Worm (Caenorhabditis elegans) whole organism, L4 larva: ENCODE data around the gene fbxa-185.

ENCODE experiments used
- F26F4.8 ChIP-seq: fragments of 200-800 bp; sonication (Bioruptor generic); conservative IDR thresholded peaks from 2 replicates; pipeline ENCODE4 v1.3.6; 2022; ENCODE audit warnings: missing genetic modification characterization, missing compliant biosample characterization
- F49E8.2 ChIP-seq: sonication (generic microtip); optimal IDR thresholded peaks from 2 replicates; lab custom pipeline; 2016; ENCODE audit warnings: missing compliant biosample characterization, mild to moderate bottlenecking, missing genetic modification characterization, borderline replicate concordance
- T20F7.1 ChIP-seq: fragments of 200-800 bp; sonication (Bioruptor generic); optimal IDR thresholded peaks from 2 replicates; lab custom pipeline; 2018; ENCODE audit warnings: mild to moderate bottlenecking, missing genetic modification characterization, missing compliant biosample characterization
- Y105C5A.15 ChIP-seq: fragments of 200-800 bp; sonication (Bioruptor generic); IDR thresholded peaks from 2 replicates; pipeline ENCODE4 v1.3.6; 2022; ENCODE audit warnings: missing genetic modification characterization, missing compliant biosample characterization
- Y75B8A.6 ChIP-seq: fragments of 200-800 bp; sonication (Bioruptor generic); IDR thresholded peaks from 2 replicates; pipeline ENCODE4 v1.3.6; 2022; ENCODE audit warnings: missing genetic modification reagents, missing genetic modification characterization, missing compliant biosample characterization
- ZK337.2 ChIP-seq: fragments of 200-800 bp; sonication (Bioruptor generic); IDR thresholded peaks from 2 replicates; pipeline ENCODE4 v1.3.6; 2022; ENCODE audit warnings: missing genetic modification reagents, missing genetic modification characterization, missing compliant biosample characterization
- aha-1 ChIP-seq: fragments of 150-350 bp; peaks from one replicate; lab custom pipeline; 2014; ENCODE audit warnings: missing biosample characterization, missing genetic modification characterization
- ama-1 ChIP-seq: fragments of 150-350 bp; optimal IDR thresholded peaks from 2 replicates; lab custom pipeline; 2014; ENCODE audit warnings: inconsistent platforms, mixed read lengths
- ceh-20 ChIP-seq: fragments of 200-800 bp; sonication (Bioruptor generic); IDR thresholded peaks from 2 replicates; pipeline ENCODE4 v1.3.6; 2022; ENCODE audit warnings: missing genetic modification reagents, missing genetic modification characterization, missing compliant biosample characterization
- ceh-28 ChIP-seq: fragments of 150-350 bp; optimal IDR thresholded peaks from 2 replicates; lab custom pipeline; 2014; ENCODE audit warnings: missing biosample characterization, missing genetic modification reagents, missing genetic modification characterization
- ceh-32 ChIP-seq: sonication (generic microtip); optimal IDR thresholded peaks from 2 replicates; lab custom pipeline; 2016; ENCODE audit warnings: mild to moderate bottlenecking, missing genetic modification characterization, missing compliant biosample characterization; ENCODE audit not compliant: poor library complexity
- ces-1 ChIP-seq: fragments of 150-350 bp; sonication (generic microtip); optimal IDR thresholded peaks from 4 replicates; lab custom pipeline; 2014; ENCODE audit warnings: missing biosample characterization, missing genetic modification reagents, missing genetic modification characterization
- cey-2 ChIP-seq: sonication (generic microtip); optimal IDR thresholded peaks from 3 replicates; lab custom pipeline; 2017; ENCODE audit warnings: missing genetic modification characterization, mild to moderate bottlenecking, missing compliant biosample characterization, antibody characterized with exemption, borderline replicate concordance; ENCODE audit not compliant: insufficient read depth
- daf-12 ChIP-seq: fragments of 150-350 bp; optimal IDR thresholded peaks from 2 replicates; lab custom pipeline; 2014; ENCODE audit warnings: missing biosample characterization, missing genetic modification reagents, missing genetic modification characterization
- daf-16 ChIP-seq, 3 experiments: sonication (generic microtip); optimal IDR thresholded peaks; 2 replicates each; lab custom pipeline; 2016 to 2017; ENCODE audit warnings: missing genetic modification characterization in 3 of 3, missing genetic modification reagents in 3 of 3, mild to moderate bottlenecking in 2 of 3, missing compliant biosample characterization in 2 of 3, missing biosample characterization in 1 of 3, moderate library complexity in 1 of 3
- daf-8 ChIP-seq: fragments of 200-800 bp; sonication (Bioruptor generic); IDR thresholded peaks from 2 replicates; pipeline ENCODE4 v1.3.6; 2022; ENCODE audit warnings: missing genetic modification characterization, missing compliant biosample characterization
- dpl-1 ChIP-seq: fragments of 150-350 bp; optimal IDR thresholded peaks from 2 replicates; lab custom pipeline; 2014; ENCODE audit warnings: missing biosample characterization, missing genetic modification reagents, missing genetic modification characterization
- dve-1 ChIP-seq: sonication (generic microtip); optimal IDR thresholded peaks from 2 replicates; lab custom pipeline; 2017; ENCODE audit warnings: antibody characterized with exemption, mild to moderate bottlenecking, missing genetic modification characterization, missing compliant biosample characterization; ENCODE audit not compliant: insufficient read depth
- egl-43 ChIP-seq: fragments of 200-800 bp; sonication (Bioruptor generic); IDR thresholded peaks from 2 replicates; pipeline ENCODE4 v1.3.6; 2022; ENCODE audit warnings: missing genetic modification reagents, missing genetic modification characterization, missing compliant biosample characterization
- hif-1 ChIP-seq, 2 experiments: sonication (generic microtip); optimal IDR thresholded peaks; 2 replicates each; lab custom pipeline; 2016 to 2017; ENCODE audit warnings: missing compliant biosample characterization in 2 of 2, missing genetic modification characterization in 2 of 2, missing genetic modification reagents in 2 of 2, missing genotype in 2 of 2, mild to moderate bottlenecking in 1 of 2
- hlh-11 ChIP-seq: fragments of 200-800 bp; sonication (Bioruptor generic); optimal IDR thresholded peaks from 2 replicates; lab custom pipeline; 2018; ENCODE audit warnings: mild to moderate bottlenecking, missing genetic modification characterization, missing compliant biosample characterization
- lin-1 ChIP-seq: fragments of 200-800 bp; sonication (Bioruptor generic); IDR thresholded peaks from 2 replicates; pipeline ENCODE4 v1.3.6; 2022; ENCODE audit warnings: missing genetic modification reagents, missing genetic modification characterization, missing compliant biosample characterization
- lin-39 ChIP-seq: fragments of 150-350 bp; optimal IDR thresholded peaks from 2 replicates; lab custom pipeline; 2014; ENCODE audit warnings: missing biosample characterization, missing genetic modification reagents, missing genetic modification characterization
- madf-9 ChIP-seq: fragments of 200-800 bp; sonication (Bioruptor generic); conservative IDR thresholded peaks from 2 replicates; pipeline ENCODE4 v1.3.6; 2022; ENCODE audit warnings: missing genetic modification reagents, missing genetic modification characterization, missing compliant biosample characterization
- mdt-29 ChIP-seq: fragments of 200-800 bp; sonication (Bioruptor generic); IDR thresholded peaks from 2 replicates; pipeline ENCODE4 v1.3.6; 2022; ENCODE audit warnings: missing genetic modification reagents, missing genetic modification characterization, missing compliant biosample characterization
- mes-2 ChIP-seq: sonication (generic microtip); optimal IDR thresholded peaks from 2 replicates; lab custom pipeline; 2016; ENCODE audit warnings: missing genotype, mild to moderate bottlenecking, missing genetic modification characterization, missing compliant biosample characterization; ENCODE audit not compliant: poor library complexity, severe bottlenecking
- mxl-2 ChIP-seq: fragments of 200-800 bp; sonication (Bioruptor generic); conservative IDR thresholded peaks from 2 replicates; pipeline ENCODE4 v1.3.6; 2022; ENCODE audit warnings: missing genetic modification reagents, missing genetic modification characterization, missing compliant biosample characterization
- mxl-3 ChIP-seq: fragments of 200-800 bp; sonication (Bioruptor generic); optimal IDR thresholded peaks from 2 replicates; lab custom pipeline; 2018; ENCODE audit warnings: mild to moderate bottlenecking, missing genetic modification characterization, missing compliant biosample characterization
- nhr-102 ChIP-seq: sonication (generic microtip); optimal IDR thresholded peaks from 2 replicates; lab custom pipeline; 2016; ENCODE audit warnings: mild to moderate bottlenecking, missing genetic modification characterization, moderate library complexity, missing compliant biosample characterization
- nhr-11 ChIP-seq: fragments of 150-350 bp; optimal IDR thresholded peaks from 2 replicates; lab custom pipeline; 2014; ENCODE audit warnings: missing biosample characterization, missing genetic modification characterization
- nhr-111 ChIP-seq: fragments of 200-800 bp; sonication (Bioruptor generic); optimal IDR thresholded peaks from 2 replicates; lab custom pipeline; 2018; ENCODE audit warnings: mild to moderate bottlenecking, missing genetic modification characterization, missing compliant biosample characterization
- nhr-25 ChIP-seq: sonication (generic microtip); optimal IDR thresholded peaks from 2 replicates; lab custom pipeline; 2017; ENCODE audit warnings: missing genetic modification characterization, mild to moderate bottlenecking, missing compliant biosample characterization, antibody characterized with exemption, moderate library complexity, borderline replicate concordance; ENCODE audit not compliant: insufficient read depth
- nhr-28 ChIP-seq: fragments of 150-350 bp; optimal IDR thresholded peaks from 2 replicates; lab custom pipeline; 2014; ENCODE audit warnings: missing biosample characterization, missing genetic modification characterization
- nhr-42 ChIP-seq: fragments of 200-800 bp; sonication (Bioruptor generic); IDR thresholded peaks from 2 replicates; pipeline ENCODE4 v1.3.6; 2022; ENCODE audit warnings: missing genetic modification characterization, missing compliant biosample characterization
- nhr-48 ChIP-seq: sonication (generic microtip); optimal IDR thresholded peaks from 2 replicates; lab custom pipeline; 2016; ENCODE audit warnings: mild to moderate bottlenecking, missing genetic modification characterization, missing compliant biosample characterization
- nhr-77 ChIP-seq: fragments of 150-350 bp; optimal IDR thresholded peaks from 2 replicates; lab custom pipeline; 2014; ENCODE audit warnings: missing biosample characterization, missing genetic modification characterization
- php-3 ChIP-seq: fragments of 200-800 bp; sonication (Bioruptor generic); IDR thresholded peaks from 2 replicates; pipeline ENCODE4 v1.3.6; 2022; ENCODE audit warnings: missing genetic modification reagents, missing genetic modification characterization, missing compliant biosample characterization
- pqm-1 ChIP-seq: sonication (generic microtip); optimal IDR thresholded peaks from 2 replicates; lab custom pipeline; 2017; ENCODE audit warnings: missing biosample characterization, missing genetic modification characterization
- set-16 ChIP-seq: fragments of 200-800 bp; sonication (Bioruptor generic); IDR thresholded peaks from 2 replicates; pipeline ENCODE4 v1.3.6; 2022; ENCODE audit warnings: missing genetic modification reagents, missing genetic modification characterization, missing compliant biosample characterization
- unc-39 ChIP-seq: sonication (generic microtip); optimal IDR thresholded peaks from 2 replicates; lab custom pipeline; 2017; ENCODE audit warnings: missing biosample characterization, missing genetic modification characterization
- vab-7 ChIP-seq: fragments of 200-800 bp; sonication (Bioruptor generic); IDR thresholded peaks from 2 replicates; pipeline ENCODE4 v1.3.6; 2022; ENCODE audit warnings: missing genetic modification reagents, missing genetic modification characterization, missing compliant biosample characterization
- zfp-2 ChIP-seq: sonication (generic microtip); optimal IDR thresholded peaks from 2 replicates; lab custom pipeline; 2016; ENCODE audit warnings: mild to moderate bottlenecking, missing genetic modification characterization, missing compliant biosample characterization
- zfp-3 ChIP-seq: fragments of 200-800 bp; sonication (Bioruptor generic); conservative IDR thresholded peaks from 2 replicates; pipeline ENCODE4 v1.3.6; 2022; ENCODE audit warnings: missing genetic modification reagents, missing genetic modification characterization, missing compliant biosample characterization
- zip-11 ChIP-seq: fragments of 200-800 bp; sonication (Bioruptor generic); IDR thresholded peaks from 2 replicates; pipeline ENCODE4 v1.3.6; 2022; ENCODE audit warnings: missing genetic modification characterization, missing compliant biosample characterization
- zip-2 ChIP-seq: fragments of 150-350 bp; optimal IDR thresholded peaks from 2 replicates; lab custom pipeline; 2014; ENCODE audit warnings: missing biosample characterization, missing genetic modification characterization

Gene fbxa-185

ce11 chrV:17322397-17322909 is 9.0 kb upstream of the fbxa-185 start, which contains the start of gene F31E9.3 (continued):
- TF ChIP-seq Y105C5A.15 (GFP tag; lab: Robert Waterston, UW): no peak
- no peak for TF ChIP-seq aha-1 (tag; lab: Kevin White, UChicago)
- TF ChIP-seq nhr-11 (tag; lab: Kevin White, UChicago): no peak
- no peak for TF ChIP-seq hlh-11 (tag; lab: Kevin White, UChicago)
- no peak for TF ChIP-seq madf-9
- TF ChIP-seq dve-1: peak; percentile 14
- no peak for TF ChIP-seq mxl-3 (GFP tag; lab: Kevin White, UChicago)
- TF ChIP-seq mdt-29 (GFP tag; lab: Robert Waterston, UW): no peak
- TF ChIP-seq nhr-42 (GFP tag; lab: Robert Waterston, UW): no peak
- peak in 1 of 2 experiments; percentile 72 for TF ChIP-seq hif-1 (tag; optimal IDR thresholded peaks at IDR 0.05; lab: Kevin White, UChicago)
- no peak for TF ChIP-seq daf-8 (GFP tag; lab: Robert Waterston, UW)
- TF ChIP-seq lin-39: no peak
- no peak for TF ChIP-seq daf-16 (GFP tag; optimal IDR thresholded peaks at IDR 0.05; lab: Kevin White, UChicago)
- TF ChIP-seq daf-16 (tag; optimal IDR thresholded peaks at IDR 0.05; lab: Kevin White, UChicago): peak; percentile 6
- no peak for TF ChIP-seq lin-1 (GFP tag; lab: Robert Waterston, UW)
- TF ChIP-seq F49E8.2: no peak
- TF ChIP-seq php-3: 0 out of 2 replicates have a peak, but pooled peaks have one; percentile 29
- no peak for TF ChIP-seq set-16 (GFP tag; lab: Robert Waterston, UW)
- peak; percentile 34 for TF ChIP-seq nhr-28 (tag; lab: Kevin White, UChicago)
- TF ChIP-seq nhr-48 (tag; lab: Kevin White, UChicago): no peak
- no peak for TF ChIP-seq nhr-111
- TF ChIP-seq zfp-3 (GFP tag; lab: Robert Waterston, UW): no peak
- no peak for TF ChIP-seq F26F4.8 (GFP tag; lab: Robert Waterston, UW)
- no peak for TF ChIP-seq T20F7.1 (GFP tag; lab: Kevin White, UChicago)
- peak; percentile 62 for TF ChIP-seq pqm-1 (tag; lab: Kevin White, UChicago)
- TF ChIP-seq ces-1 (GFP tag; lab: Kevin White, UChicago): no peak

ce11 chrV:17323876-17324275 is 7.6 kb upstream of the fbxa-185 start:
- no peak for TF ChIP-seq unc-39 (tag; lab: Kevin White, UChicago)
- no peak for TF ChIP-seq nhr-102
- peak; percentile 99 for TF ChIP-seq set-16 (GFP tag; lab: Robert Waterston, UW)
- TF ChIP-seq nhr-25 (tag; lab: Kevin White, UChicago): no peak
- no peak for TF ChIP-seq mes-2 (tag; lab: Kevin White, UChicago)
- TF ChIP-seq egl-43 (GFP tag; lab: Robert Waterston, UW): 0 out of 2 replicates have a peak, but pooled peaks have one; percentile 45
- no peak for TF ChIP-seq zip-2 (tag; lab: Kevin White, UChicago)
- no peak for TF ChIP-seq nhr-77 (tag; lab: Kevin White, UChicago)
- TF ChIP-seq mxl-2 (GFP tag; lab: Robert Waterston, UW): no peak

ce11 chrV:17327867-17328266 is 3.6 kb upstream of the fbxa-185 start, which contains the start of gene sdz-16:
sdz-16 (minus strand) TSS chrV:17327967.
- no peak for TF ChIP-seq ama-1 (lab: Kevin White, UChicago)
- TF ChIP-seq ZK337.2 (GFP tag; lab: Robert Waterston, UW): no peak
- no peak for TF ChIP-seq mdt-29 (GFP tag; lab: Robert Waterston, UW)
- no peak for TF ChIP-seq Y75B8A.6 (GFP tag; lab: Robert Waterston, UW)
- no peak for TF ChIP-seq ceh-32 (tag; lab: Kevin White, UChicago)
- no peak for TF ChIP-seq daf-12 (tag; lab: Kevin White, UChicago)
- TF ChIP-seq unc-39 (tag; lab: Kevin White, UChicago): no peak
- no peak for TF ChIP-seq ces-1 (GFP tag; lab: Kevin White, UChicago)
- no peak for TF ChIP-seq zip-11
- TF ChIP-seq ceh-28 (tag; lab: Kevin White, UChicago): no peak
- no peak for TF ChIP-seq daf-16 (GFP tag; optimal IDR thresholded peaks at IDR 0.05; lab: Kevin White, UChicago)
- TF ChIP-seq daf-16 (tag; optimal IDR thresholded peaks at IDR 0.05; lab: Kevin White, UChicago): no peak
- TF ChIP-seq vab-7: no peak
- TF ChIP-seq cey-2 (tag; lab: Kevin White, UChicago): no peak
- no peak for TF ChIP-seq ceh-20 (GFP tag; lab: Robert Waterston, UW)
- no peak for TF ChIP-seq dpl-1 (GFP tag; lab: Kevin White, UChicago)
- TF ChIP-seq zfp-2 (tag; lab: Kevin White, UChicago): no peak
